Fruit fly (Drosophila melanogaster): ENCODE data around the gene CG12637.
A peak's percentile ranks its signal among the peaks of the same experiment; 100 is the strongest.

DNA sequence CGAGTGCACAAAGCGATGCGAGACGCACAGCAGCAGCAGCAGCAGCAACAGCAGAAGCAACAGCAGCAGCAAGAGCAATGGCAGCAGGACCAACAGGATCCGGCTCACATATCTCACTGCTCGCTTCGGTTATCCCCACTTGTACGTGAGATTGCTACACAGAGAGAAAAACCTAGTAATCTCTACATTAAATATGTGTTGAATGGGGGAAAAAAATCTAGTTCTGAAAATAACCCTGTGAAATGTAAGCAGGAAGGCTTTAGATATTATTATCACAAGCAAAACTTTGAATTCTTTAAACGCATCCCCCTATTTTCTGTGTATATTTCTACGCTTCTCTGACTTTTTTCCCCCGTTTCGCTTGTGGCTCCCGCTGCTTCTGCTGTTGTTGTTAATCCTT lies 24.5 kb upstream of the CG12637 start:
- TF ChIP-seq CG8319 (GFP tag; optimal IDR thresholded peaks at IDR 0.05) = no peak
- peak; percentile 34 for TF ChIP-seq svp (GFP tag)
- TF ChIP-seq vri (GFP tag; optimal IDR thresholded peaks at IDR 0.05) = no peak
- no peak for TF ChIP-seq net (GFP tag; optimal IDR thresholded peaks at IDR 0.05)
- no peak for TF ChIP-seq esn (GFP tag; optimal IDR thresholded peaks at IDR 0.05)
- TF ChIP-seq CG6163 (GFP tag; IDR thresholded peaks at IDR 0.05) = peak; percentile 29; the same call in 1 of the 3 replicates
- TF ChIP-seq OdsH (GFP tag; optimal IDR thresholded peaks at IDR 0.05) = no peak
- no peak for TF ChIP-seq Gug (GFP tag; IDR thresholded peaks at IDR 0.05)
- no peak for TF ChIP-seq CG16779 (tag; optimal IDR thresholded peaks at IDR 0.05)
- no peak for TF ChIP-seq CG9139 (GFP tag; optimal IDR thresholded peaks at IDR 0.05)
- TF ChIP-seq topi (GFP tag; optimal IDR thresholded peaks at IDR 0.05) = no peak
- TF ChIP-seq CG8632 (GFP tag; optimal IDR thresholded peaks at IDR 0.05) = no peak
- TF ChIP-seq fd59A (GFP tag; optimal IDR thresholded peaks at IDR 0.05) = no peak
- no peak for TF ChIP-seq cyc (GFP tag; optimal IDR thresholded peaks at IDR 0.05)
